Worm (Caenorhabditis elegans): ENCODE results near the gene bra-2.

bra-2 gene

ce11 chrIII:887874-888299 is 23.2 kb upstream of the bra-2 start (continued):
- TF ChIP-seq lin-54 (GFP tag; optimal IDR thresholded peaks at IDR 0.05): peak; percentile 18
- no peak for TF ChIP-seq F55B11.4 (tag; optimal IDR thresholded peaks at IDR 0.05; ENCODE audit: borderline replicate concordance, insufficient read depth)
- no peak for TF ChIP-seq ama-1 (optimal IDR thresholded peaks at IDR 0.05)
- no peak for TF ChIP-seq ama-1 (GFP tag; optimal IDR thresholded peaks at IDR 0.05)
- no peak for TF ChIP-seq hlh-26 (GFP tag; conservative IDR thresholded peaks at IDR 0.05)
- no peak for TF ChIP-seq tbx-9 (tag; optimal IDR thresholded peaks at IDR 0.05; ENCODE audit: borderline replicate concordance)
- no peak for TF ChIP-seq mel-28 (tag; optimal IDR thresholded peaks at IDR 0.05; ENCODE audit: borderline replicate concordance)
- no peak for TF ChIP-seq aptf-3 (GFP tag; IDR thresholded peaks at IDR 0.05)
- no peak for TF ChIP-seq tlf-1 (GFP tag; optimal IDR thresholded peaks at IDR 0.05)
- no peak for TF ChIP-seq ets-4 (GFP tag; optimal IDR thresholded peaks at IDR 0.05)
- no peak for TF ChIP-seq ZK185.1 (tag; optimal IDR thresholded peaks at IDR 0.05; ENCODE audit: poor library complexity, severe bottlenecking)
- no peak for TF ChIP-seq nfya-1 (tag; optimal IDR thresholded peaks at IDR 0.05; ENCODE audit: borderline replicate concordance, insufficient read depth)

DNA sequence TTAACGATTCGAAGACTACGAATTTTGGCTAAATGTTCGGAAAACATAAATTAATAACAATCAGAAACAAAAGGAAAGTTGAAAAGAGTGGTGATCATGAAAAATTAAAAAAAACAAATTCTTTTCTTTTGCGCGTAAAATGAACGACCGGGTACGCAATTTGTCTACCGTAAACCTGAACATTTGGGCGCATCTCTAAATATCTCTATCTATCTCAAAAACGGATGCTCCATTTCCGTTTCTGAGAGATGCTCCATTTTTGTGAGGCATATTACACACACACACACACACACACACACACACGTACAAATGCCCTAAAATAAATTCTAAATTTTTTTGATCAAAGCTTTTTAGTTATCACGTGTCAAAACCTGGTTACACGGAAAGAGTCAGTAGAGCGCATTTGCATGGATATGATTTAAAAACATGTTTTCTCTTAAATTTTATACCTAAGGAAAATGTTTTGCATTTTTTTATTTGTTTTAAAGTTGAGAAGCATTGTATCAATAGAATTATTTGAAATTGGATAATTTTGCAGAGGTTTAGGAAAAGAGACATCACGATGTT is 22.0 kb upstream of the bra-2 start:
- TF ChIP-seq efl-1 (GFP tag; optimal IDR thresholded peaks at IDR 0.05) (peak; percentile 10), aptf-3 (GFP tag; IDR thresholded peaks at IDR 0.05) (no peak), attf-5 (GFP tag; optimal IDR thresholded peaks at IDR 0.05) (peak; percentile 30), lsl-1 (GFP tag; optimal IDR thresholded peaks at IDR 0.05) (peak; percentile 64)

DNA sequence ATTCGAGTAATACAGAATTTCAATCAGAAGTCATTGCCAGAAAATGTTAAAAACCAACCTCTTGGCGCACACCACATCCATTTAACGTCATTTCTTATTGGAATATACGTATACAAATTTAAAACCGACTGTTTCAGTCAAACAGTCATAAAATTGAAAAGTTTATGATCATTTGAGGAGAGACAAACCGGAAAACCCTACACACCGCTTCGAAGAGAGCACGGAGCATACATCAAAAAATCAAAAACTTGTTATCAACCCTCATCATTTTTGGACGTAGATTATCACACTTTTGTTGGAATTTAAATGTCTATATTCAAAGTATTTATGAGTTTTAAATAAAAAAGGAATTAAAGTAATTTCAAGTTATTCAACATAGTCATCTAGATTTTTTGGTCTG is 20.0 kb upstream of the bra-2 start, which contains the start of gene T24C4.10:
T24C4.10 (minus strand) TSS at position 230 of the 400 bp plus-strand sequence.
- TF ChIP-seq snpc-3.4 (tag; optimal IDR thresholded peaks at IDR 0.05) (peak; percentile 27), nhr-80 (tag; optimal IDR thresholded peaks at IDR 0.05) (peak; percentile 76), mes-4 (tag; optimal IDR thresholded peaks at IDR 0.05) (no peak), hsf-1 (GFP tag; IDR thresholded peaks at IDR 0.05) (no peak), Y53G8AR.9 (GFP tag; conservative IDR thresholded peaks at IDR 0.05) (no peak), him-1 (tag; optimal IDR thresholded peaks at IDR 0.05) (no peak), K11D2.4 (GFP tag; IDR thresholded peaks at IDR 0.05) (no peak), tlf-1 (GFP tag; optimal IDR thresholded peaks at IDR 0.05) (no peak), C17E4.6 (GFP tag; IDR thresholded peaks at IDR 0.05) (no peak), Y56A3A.18 (GFP tag; IDR thresholded peaks at IDR 0.05) (no peak), F55B11.4 (tag; optimal IDR thresholded peaks at IDR 0.05; ENCODE audit: borderline replicate concordance, insufficient read depth) (no peak), lsy-27 (tag; optimal IDR thresholded peaks at IDR 0.05; ENCODE audit: borderline replicate concordance, insufficient read depth) (no peak), ztf-6 (GFP tag; IDR thresholded peaks at IDR 0.05) (no peak), nfya-2 (GFP tag; IDR thresholded peaks at IDR 0.05) (no peak), ekl-4 (GFP tag; IDR thresholded peaks at IDR 0.05) (no peak), ccch-3 (GFP tag; optimal IDR thresholded peaks at IDR 0.05) (no peak)

ce11 chrIII:895525-895924 is 15.5 kb upstream of the bra-2 start, which contains the start of the genes ztf-18 and F23H11.2:
ztf-18 (minus strand) TSS chrIII:895712.
F23H11.2 (plus strand) TSS chrIII:895747.
- TF ChIP-seq zfh-2 (GFP tag; conservative IDR thresholded peaks at IDR 0.05): no peak

DNA sequence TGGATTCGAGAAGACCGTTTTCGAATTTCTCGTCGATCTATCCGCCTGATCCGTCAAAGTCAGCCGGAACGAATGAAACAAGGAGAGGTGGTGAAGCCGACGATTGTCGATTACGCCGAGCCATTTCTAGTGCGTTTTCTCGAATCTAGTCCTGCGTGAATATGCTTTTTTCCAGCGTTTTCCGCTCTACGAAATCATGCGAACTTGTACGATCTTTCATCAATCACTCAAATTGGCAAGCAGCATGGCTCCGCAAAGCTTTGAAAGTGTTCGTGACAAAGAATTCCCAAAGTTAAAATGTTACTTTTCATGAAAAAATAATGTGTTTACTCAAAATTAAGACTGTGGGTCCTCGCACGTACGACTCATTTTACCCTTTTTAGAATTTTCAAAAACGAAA is 14.2 kb upstream of the bra-2 start:
- TF ChIP-seq ceh-40 (GFP tag; IDR thresholded peaks at IDR 0.05) (no peak), B0261.1 (tag; optimal IDR thresholded peaks at IDR 0.05) (no peak), lag-1 (GFP tag; IDR thresholded peaks at IDR 0.05) (0 out of 2 replicates have a peak, but pooled peaks have one; percentile 40), lin-40 (tag; optimal IDR thresholded peaks at IDR 0.05) (no peak), efl-1 (GFP tag; optimal IDR thresholded peaks at IDR 0.05) (no peak)
